Worm (Caenorhabditis elegans) whole organism, dauer: ENCODE measurements around the gene F44E2.9.

ENCODE experiments used
- unc-62 ChIP-seq: sonication (generic microtip); optimal IDR thresholded peaks from 2 replicates; lab custom pipeline; 2017; ENCODE audit warnings: missing biosample characterization, missing genetic modification reagents, missing genetic modification characterization

Gene F44E2.9

DNA sequence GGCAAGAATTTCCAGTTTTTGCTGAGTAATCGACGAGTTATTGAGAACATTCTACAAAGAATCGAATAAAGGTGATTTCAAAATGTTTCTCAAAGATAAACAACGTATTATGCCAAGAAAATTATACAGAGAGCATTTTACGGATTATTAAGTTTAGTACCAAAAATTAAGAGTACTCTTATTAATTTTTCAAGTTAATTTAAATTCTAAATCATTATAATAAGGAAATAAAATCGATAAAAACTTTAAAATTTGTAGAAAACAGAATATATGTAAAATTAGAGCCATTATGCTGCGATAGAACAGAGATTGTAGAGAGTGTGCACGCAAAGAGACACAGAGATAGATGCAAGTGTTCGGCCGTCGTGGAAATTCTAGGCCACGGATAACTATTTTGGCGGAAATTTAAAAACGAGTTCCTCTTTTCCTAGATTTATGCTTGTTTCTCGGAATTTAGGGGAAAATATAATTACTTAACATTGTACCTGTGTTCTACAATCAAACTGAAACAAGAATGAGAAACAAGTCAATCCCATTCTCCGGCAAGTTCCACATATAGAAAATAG lies at the start of gene F44E2.9:
Gene F44E2.9 (minus strand): TSS at position 51 of the 566 bp plus-strand sequence.
- TF ChIP-seq unc-62 (GFP tag; lab: Kevin White, UChicago), result no peak

DNA sequence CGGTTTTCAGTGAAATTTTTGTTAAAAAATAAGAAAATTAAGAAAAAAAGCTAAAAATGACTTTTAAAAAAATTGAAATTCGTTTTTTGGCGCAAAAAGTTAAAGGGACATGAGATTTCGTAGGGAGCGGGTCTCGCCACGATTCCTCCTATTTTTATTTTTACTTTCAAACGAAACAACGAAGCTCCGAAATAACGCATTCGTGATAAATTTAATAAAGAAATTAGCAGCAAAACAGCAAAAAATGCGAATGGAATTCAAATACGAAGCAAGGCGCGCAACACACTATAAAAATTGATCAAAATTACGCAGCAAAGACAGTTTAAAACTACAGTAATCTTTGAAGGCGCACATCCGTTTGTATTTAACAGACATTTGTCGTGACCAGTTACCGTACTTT lies 49.4 kb upstream of the F44E2.9 start:
- TF ChIP-seq unc-62 (GFP tag; lab: Kevin White, UChicago), result no peak

DNA sequence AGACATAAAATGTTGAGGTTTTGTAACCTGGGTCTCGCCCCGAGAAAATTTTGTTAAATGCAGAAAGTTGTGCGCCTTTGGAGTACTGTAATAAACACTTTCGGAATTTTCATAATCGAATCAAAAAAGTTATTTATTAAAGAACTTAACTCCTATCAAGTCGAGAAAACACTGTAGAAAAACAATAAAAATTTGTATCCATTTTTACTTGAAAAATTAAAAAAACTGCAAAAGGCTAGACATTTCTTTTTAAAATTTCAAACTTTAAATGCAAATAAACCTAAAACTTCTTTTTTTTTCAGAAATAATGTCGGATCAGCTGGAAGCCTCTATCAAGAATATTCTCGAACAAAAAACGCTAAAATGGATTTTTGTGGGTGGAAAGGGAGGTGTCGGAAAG lies 44.5 kb upstream of the F44E2.9 start, which contains the start of gene asna-1:
Gene asna-1 (plus strand): TSS at position 301 of the 400 bp plus-strand sequence.
- no peak for TF ChIP-seq unc-62 (GFP tag; lab: Kevin White, UChicago)

DNA sequence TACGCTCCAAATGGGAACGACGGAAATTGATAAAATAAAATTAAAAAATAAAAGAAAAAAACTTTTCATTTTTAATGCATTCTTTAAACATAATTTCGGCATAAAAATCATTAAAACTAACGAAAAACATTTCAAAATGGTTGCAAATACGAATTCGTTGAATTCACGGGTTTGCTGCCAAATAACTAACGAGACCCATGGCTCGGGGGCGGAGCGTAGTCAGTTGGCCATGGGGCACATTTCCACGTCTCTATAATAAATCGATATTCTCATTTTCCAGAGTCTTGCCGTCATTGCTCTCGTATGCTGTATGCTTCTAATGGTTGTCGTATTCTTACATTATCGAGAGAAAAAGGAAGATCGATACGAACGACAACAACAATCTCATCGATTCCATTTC lies 43.1 kb upstream of the F44E2.9 start, which contains the start of gene ZK637.4:
Gene ZK637.4 (plus strand): TSS at position 301 of the 400 bp plus-strand sequence.
- no peak for TF ChIP-seq unc-62 (GFP tag; lab: Kevin White, UChicago)

DNA sequence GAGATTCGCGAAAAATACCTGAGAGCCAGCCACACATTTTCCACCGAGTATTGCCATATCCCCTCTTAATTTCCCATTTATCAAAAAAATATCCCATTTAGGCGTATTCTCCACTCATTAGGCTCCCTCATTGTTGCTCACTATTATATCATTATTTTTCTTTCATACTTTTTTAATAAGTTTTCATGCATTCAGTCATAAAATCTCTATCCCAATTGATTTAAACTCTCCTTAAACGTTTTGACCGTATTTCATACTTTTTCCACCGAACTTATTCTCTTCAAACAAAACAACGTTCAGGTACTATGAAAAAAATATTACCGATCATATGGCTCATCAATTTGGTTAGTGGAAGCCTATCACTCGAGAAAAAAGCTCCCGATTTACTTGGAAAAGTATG lies 39.6 kb upstream of the F44E2.9 start, which contains the start of gene lnkn-1:
Gene lnkn-1 (plus strand): TSS at position 301 of the 400 bp plus-strand sequence.
- no peak for TF ChIP-seq unc-62 (GFP tag; lab: Kevin White, UChicago)

DNA sequence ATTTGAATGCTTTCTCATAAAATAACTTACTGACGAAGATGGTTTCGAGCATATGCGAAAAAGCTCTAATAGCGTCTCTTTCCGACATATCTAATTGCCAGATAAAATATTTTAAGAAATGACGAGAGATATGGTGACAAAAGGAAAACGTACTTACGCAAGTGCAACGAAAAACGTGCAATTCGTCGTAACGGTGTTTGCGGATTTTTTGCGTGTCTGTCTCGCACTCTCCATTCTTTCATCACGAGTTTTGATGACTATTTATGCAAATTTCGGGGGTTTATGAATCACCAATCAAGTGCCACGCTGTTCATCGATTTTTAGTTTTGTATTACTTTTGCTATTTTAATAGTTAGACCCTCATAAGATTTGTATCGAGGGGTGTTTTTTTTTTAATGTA lies 38.6 kb upstream of the F44E2.9 start, which contains the start of gene ZK637.14:
Gene ZK637.14 (minus strand): TSS at position 201 of the 400 bp plus-strand sequence.
- TF ChIP-seq unc-62 (GFP tag; lab: Kevin White, UChicago), result no peak

DNA sequence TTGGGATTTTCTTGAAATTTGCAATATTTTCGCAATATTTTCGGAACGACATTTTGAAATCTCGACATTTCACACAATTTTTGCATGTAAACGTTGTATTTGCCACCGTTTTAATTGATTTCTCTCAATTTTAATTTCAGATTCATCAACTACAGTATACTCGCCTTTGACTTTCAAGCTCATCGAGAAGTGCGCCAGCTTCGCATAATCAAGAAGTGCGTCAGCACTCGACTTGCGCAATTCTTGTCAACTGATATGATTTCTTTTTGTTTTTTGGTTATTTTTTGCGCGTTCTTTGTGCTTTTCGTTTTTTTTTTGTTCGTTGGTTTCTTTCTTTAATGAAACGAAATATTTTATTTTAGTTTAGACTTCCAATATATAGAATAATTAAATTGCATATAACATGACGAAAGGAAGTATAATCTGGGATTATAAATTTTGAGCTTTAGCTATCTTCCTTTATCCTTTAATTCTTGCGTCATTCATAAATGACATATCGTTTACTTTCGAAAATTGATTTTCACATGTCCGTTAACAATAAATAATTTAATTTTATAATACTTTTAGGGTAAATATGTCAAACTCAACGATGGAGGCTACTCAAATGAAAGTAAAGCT lies 37.0 kb upstream of the F44E2.9 start, which contains the start of gene famh-136:
Gene famh-136 (plus strand): TSS at position 568 of the 618 bp plus-strand sequence.
- TF ChIP-seq unc-62 (GFP tag; lab: Kevin White, UChicago), result no peak

DNA sequence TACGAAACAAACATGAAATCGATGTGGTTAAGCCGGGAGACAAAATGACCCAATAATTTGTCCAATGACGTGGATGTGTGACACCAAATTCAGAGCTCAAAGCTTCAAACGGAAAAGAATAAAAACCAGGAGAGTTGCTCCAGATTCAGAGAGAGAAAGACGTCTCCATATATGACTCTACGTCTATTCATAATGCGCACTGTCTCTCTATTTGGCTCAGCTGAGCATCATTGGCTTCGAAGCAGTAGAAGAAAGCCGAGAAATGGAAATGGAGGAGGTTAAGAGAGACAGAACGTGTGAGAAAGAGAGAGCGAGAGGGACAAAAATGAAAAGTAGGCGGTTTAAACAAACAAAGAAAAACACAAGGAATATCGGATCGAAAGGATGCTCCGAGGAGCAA lies 36.0 kb upstream of the F44E2.9 start:
- TF ChIP-seq unc-62 (GFP tag; lab: Kevin White, UChicago), result no peak

DNA sequence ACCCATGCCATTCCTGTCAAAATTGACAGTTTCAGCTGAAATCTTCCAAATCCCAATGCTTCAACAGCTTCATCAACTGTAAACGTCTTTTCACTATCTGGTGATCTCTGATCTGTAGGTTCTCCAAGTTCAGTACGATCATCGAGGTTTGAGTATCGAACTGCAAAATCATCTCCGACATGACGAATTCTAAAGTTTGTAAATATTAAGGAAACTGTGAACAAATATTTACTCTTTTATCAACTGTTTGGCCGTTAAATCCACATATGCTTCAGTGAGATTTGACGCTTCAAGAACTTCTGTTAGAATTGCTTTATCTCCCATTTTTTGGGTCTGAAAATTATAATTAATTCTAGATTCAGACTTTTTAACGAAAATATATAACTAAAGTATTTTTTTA lies 34.8 kb upstream of the F44E2.9 start, which contains the start of gene svop-1:
Gene svop-1 (minus strand): TSS at position 339 of the 400 bp plus-strand sequence.
- no peak for TF ChIP-seq unc-62 (GFP tag; lab: Kevin White, UChicago)

DNA sequence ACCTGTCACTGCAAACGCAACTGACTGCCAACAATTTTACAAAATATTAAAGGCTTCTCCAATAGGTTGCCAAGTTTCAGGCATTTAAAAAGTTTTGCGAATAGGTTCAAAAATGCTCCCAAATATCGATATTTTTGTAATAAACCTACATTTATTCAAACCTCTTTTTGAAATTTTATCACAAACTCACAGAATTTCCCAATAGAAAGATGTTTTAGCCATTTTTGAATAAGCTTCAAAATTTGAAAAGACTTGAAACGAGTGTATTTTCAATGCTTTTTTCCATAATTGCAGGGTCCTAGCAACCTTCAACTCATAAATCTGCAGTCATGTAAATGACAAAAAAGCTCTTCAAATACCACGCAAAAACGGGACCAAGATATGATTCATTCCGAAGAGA lies 32.0 kb upstream of the F44E2.9 start:
- TF ChIP-seq unc-62 (GFP tag; lab: Kevin White, UChicago), result no peak

DNA sequence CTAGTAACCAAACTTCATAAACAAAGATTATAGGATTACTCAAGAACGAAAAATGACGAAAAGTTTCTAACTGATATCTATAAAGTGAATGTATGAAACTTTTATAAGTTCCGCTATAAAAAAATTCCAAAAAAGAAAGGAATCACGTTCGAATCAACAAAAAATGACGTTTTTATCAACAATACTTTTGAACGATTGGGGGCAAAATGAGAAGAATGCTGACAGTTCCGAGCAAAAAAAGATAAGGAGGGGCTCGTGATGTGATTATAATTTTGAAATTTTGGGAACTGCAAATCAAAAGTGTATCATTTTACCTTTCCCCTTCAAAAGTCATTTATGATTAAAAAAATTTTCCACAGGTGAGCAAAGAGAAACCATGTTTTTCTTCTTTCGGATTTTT lies 28.6 kb upstream of the F44E2.9 start:
- TF ChIP-seq unc-62 (GFP tag; lab: Kevin White, UChicago), result no peak

DNA sequence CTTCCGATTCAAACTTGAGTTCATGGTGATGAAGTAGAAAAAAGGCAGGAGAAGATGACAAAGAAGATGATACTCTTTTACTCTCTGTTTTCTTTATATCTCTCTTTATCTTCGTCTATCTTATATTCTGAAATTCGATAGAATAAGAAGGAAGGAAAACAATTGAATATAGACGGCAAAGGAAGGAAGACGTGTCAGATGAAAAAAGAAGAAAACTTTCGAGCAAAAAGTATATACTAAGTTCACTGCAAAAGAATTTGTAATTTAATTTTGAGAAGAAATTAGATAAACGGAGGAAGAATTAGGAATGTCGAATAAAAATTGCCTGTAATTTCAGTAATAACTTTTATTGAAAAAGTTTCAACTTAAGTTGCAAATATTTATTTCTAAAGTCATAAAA lies 26.7 kb upstream of the F44E2.9 start, which contains the start of gene K01F9.2:
Gene K01F9.2 (minus strand): TSS at position 127 of the 400 bp plus-strand sequence.
- no peak for TF ChIP-seq unc-62 (GFP tag; lab: Kevin White, UChicago)

DNA sequence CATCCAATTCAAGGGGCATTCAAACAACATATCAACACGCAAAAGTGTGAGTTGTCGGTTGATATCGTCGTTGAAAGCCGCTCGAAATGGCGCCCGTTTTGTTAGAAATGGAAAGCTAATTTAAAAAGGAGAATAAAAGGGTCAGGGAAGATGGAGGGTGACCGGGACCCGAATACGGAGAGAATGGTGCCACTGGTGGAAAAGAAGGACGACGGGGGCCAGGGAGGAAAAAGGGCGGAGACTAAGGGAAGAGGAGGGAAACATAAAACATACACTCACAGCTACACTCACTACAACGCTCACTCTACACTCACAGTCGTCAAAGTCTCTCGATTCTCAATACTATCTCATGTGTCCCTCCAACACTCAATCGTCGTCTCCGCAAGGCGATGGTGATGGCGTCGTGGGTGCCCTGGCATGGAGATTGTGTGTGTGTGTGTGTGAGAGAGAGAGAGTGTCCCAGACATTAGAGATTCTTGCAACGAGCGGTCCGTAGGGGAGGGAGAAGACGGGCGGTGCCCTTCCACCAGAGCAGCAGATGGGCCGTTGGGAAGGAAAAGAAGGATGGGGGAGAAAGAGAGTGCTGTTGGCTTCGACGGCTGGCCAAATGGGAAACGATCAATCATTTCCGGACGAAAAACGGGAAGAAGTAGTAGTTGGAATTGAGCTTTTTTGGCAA lies 23.8 kb upstream of the F44E2.9 start:
- no peak for TF ChIP-seq unc-62 (GFP tag; lab: Kevin White, UChicago)

DNA sequence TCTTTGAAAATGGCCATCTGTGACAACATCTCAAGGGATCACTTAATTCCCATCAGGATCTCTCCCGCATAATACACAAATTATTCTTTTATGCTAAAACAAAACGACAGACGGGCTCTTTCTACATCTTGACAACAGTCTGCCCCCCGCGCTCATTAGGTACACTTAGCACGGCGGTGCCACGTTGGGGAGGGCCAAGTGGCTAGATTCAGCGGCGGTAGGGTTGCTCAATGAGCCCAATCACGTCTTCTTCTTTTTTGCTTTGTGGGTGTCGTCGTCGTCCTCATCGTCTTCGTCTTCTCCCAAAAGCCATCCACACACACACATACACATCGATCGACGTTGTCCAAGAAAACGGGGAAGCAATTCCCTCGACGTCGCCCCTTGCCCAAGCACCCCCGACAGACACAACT lies 22.7 kb upstream of the F44E2.9 start:
- no peak for TF ChIP-seq unc-62 (GFP tag; lab: Kevin White, UChicago)

DNA sequence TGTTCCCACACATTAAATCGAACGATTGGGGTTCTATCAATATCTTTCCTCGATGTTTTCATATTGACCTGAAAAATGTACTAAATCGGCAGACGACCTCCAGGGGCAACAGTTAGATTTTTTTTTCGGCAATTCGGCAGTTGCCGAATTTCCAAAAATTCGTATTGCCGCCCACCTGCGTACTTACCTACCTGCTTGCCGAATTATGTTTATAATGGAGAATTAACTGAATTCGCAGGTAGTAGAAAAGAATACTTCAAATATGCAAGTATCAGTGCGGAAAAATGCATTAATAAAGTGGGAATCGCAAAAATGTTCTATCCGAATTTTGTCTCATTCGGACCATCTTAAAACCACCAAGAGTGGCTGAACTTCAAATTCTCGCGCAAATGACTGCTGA lies 19.3 kb upstream of the F44E2.9 start:
- TF ChIP-seq unc-62 (GFP tag; lab: Kevin White, UChicago), result no peak
